Worm (Caenorhabditis elegans): ENCODE results near the gene C12D8.21.

C12D8.21 gene

DNA sequence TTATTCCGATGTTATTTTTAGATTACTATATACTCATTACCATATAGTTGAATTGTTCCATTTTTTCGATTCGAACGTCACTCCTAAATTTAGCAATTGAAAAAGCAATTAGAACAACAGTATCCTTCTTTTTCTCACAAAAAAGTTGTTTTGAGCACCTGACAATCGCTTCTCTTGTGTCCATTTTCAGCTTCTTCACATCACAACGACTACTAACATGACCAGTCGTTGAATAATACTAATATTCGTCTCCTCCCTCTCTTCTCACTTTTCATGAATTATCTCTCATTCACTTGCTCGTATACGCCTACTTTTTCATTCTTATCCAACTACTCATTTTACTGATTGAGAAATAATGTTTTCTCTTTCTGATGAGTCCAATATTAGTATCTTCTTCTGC lies 24.3 kb downstream of the C12D8.21 start, which contains the start of gene ZK856.14:
Gene ZK856.14, plus strand, starts transcription at position 301 of the 400 bp plus-strand sequence.
- no peak for TF ChIP-seq che-1 (tag; optimal IDR thresholded peaks at IDR 0.05)
- no peak for TF ChIP-seq hlh-8 (tag; optimal IDR thresholded peaks at IDR 0.05)
- no peak for TF ChIP-seq eyg-1 (tag; optimal IDR thresholded peaks at IDR 0.05)
- no peak for TF ChIP-seq ahr-1 (tag; optimal IDR thresholded peaks at IDR 0.05)
- TF ChIP-seq fkh-6 (tag; optimal IDR thresholded peaks at IDR 0.05) = no peak
- no peak for TF ChIP-seq ceh-34 (tag; optimal IDR thresholded peaks at IDR 0.05)

- no peak for TF ChIP-seq tbx-7 (tag; optimal IDR thresholded peaks at IDR 0.05)
Measured at ce11 chrV:10212627-10213026, 28.4 kb downstream of the C12D8.21 start, which contains the start of gene hpo-40. Gene hpo-40, plus strand, starts transcription at chrV:10212927.

ce11 chrV:10212027-10212426 lies 29.0 kb downstream of the C12D8.21 start, which contains the start of gene zhit-3:
Gene zhit-3, minus strand, starts transcription at chrV:10212127.
- TF ChIP-seq ceh-2 (tag; optimal IDR thresholded peaks at IDR 0.05) (no peak), ceh-9 (tag; optimal IDR thresholded peaks at IDR 0.05) (no peak), nhr-232 (tag; optimal IDR thresholded peaks at IDR 0.05) (no peak), ceh-31 (tag; optimal IDR thresholded peaks at IDR 0.05) (no peak), madf-2 (tag; optimal IDR thresholded peaks at IDR 0.05) (no peak), lin-11 (tag; optimal IDR thresholded peaks at IDR 0.05) (no peak), nhr-11 (tag; optimal IDR thresholded peaks at IDR 0.05) (no peak), ceh-30 (tag; optimal IDR thresholded peaks at IDR 0.05) (no peak), ceh-48 (tag; optimal IDR thresholded peaks at IDR 0.05) (no peak), unc-42 (tag; optimal IDR thresholded peaks at IDR 0.05) (no peak), tbx-2 (tag; optimal IDR thresholded peaks at IDR 0.05) (no peak), ceh-45 (GFP tag; IDR thresholded peaks at IDR 0.05) (no peak), pha-4 (tag; optimal IDR thresholded peaks at IDR 0.05) (no peak)

ce11 chrV:10210244-10210643 lies 30.7 kb downstream of the C12D8.21 start, which contains the start of gene tftc-3:
Gene tftc-3, minus strand, starts transcription at chrV:10210344.
- no peak for TF ChIP-seq sox-4 (tag; optimal IDR thresholded peaks at IDR 0.05)
- TF ChIP-seq ceh-6 (GFP tag; optimal IDR thresholded peaks at IDR 0.05) = no peak
- no peak for TF ChIP-seq T23F11.4 (GFP tag; optimal IDR thresholded peaks at IDR 0.05)
- no peak for TF ChIP-seq eyg-1 (tag; optimal IDR thresholded peaks at IDR 0.05)
- no peak for TF ChIP-seq ceh-22 (tag; optimal IDR thresholded peaks at IDR 0.05)
- no peak for TF ChIP-seq pha-4 (tag; optimal IDR thresholded peaks at IDR 0.05)
- no peak for TF ChIP-seq K02D7.2 (tag; optimal IDR thresholded peaks at IDR 0.05)
- TF ChIP-seq nhr-232 (tag; optimal IDR thresholded peaks at IDR 0.05) = no peak
- no peak for TF ChIP-seq sdc-2 (tag; optimal IDR thresholded peaks at IDR 0.05)
- TF ChIP-seq syd-9 (tag; optimal IDR thresholded peaks at IDR 0.05) = no peak
- TF ChIP-seq rnt-1 (tag; optimal IDR thresholded peaks at IDR 0.05) = no peak
- TF ChIP-seq unc-42 (tag; optimal IDR thresholded peaks at IDR 0.05) = no peak

- TF ChIP-seq pha-2 (tag; optimal IDR thresholded peaks at IDR 0.05) (no peak), fkh-6 (tag; optimal IDR thresholded peaks at IDR 0.05) (no peak), unc-86 (tag; optimal IDR thresholded peaks at IDR 0.05) (no peak), rnt-1 (tag; optimal IDR thresholded peaks at IDR 0.05) (no peak), nhr-232 (tag; optimal IDR thresholded peaks at IDR 0.05) (no peak), nhr-11 (tag; optimal IDR thresholded peaks at IDR 0.05) (no peak), ceh-31 (tag; optimal IDR thresholded peaks at IDR 0.05) (no peak), gmeb-2 (tag; optimal IDR thresholded peaks at IDR 0.05) (no peak), ceh-19 (GFP tag; optimal IDR thresholded peaks at IDR 0.05) (no peak), pha-4 (tag; optimal IDR thresholded peaks at IDR 0.05) (no peak), K02D7.2 (tag; optimal IDR thresholded peaks at IDR 0.05) (no peak), pat-9 (tag; optimal IDR thresholded peaks at IDR 0.05) (no peak), ceh-22 (tag; optimal IDR thresholded peaks at IDR 0.05) (no peak), ceh-24 (tag; optimal IDR thresholded peaks at IDR 0.05) (no peak), lin-11 (tag; optimal IDR thresholded peaks at IDR 0.05) (no peak), unc-3 (GFP tag; conservative IDR thresholded peaks at IDR 0.05) (no peak), unc-3 (tag; optimal IDR thresholded peaks at IDR 0.05) (no peak), syd-9 (tag; optimal IDR thresholded peaks at IDR 0.05) (no peak), sdc-2 (tag; optimal IDR thresholded peaks at IDR 0.05) (no peak)
Measured at ce11 chrV:10206502-10206901, 34.5 kb downstream of the C12D8.21 start, which contains the start of gene rpc-25. Gene rpc-25, minus strand, starts transcription at chrV:10206602.
